Worm (Caenorhabditis elegans): Measurements from ENCODE around the gene mtm-3.

DNA sequence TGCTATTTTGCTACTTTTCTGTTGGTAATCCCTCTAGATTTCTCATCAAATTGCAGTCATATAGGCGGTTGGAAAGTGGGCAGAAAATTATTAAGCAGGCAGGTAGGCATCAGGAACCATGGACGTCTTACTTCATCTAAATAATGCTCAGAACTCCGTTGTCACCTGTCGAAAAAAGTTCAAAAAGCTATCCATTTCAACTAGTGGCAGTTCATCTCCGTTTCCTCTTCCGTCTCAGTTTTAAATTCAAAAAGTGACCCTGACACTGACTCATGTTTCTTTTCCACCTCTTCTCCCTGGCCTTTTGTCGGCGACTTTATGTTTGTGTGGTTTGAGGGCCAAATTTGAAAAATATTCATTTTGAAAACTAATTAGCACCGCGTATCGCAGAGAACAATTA lies 25.7 kb downstream of the mtm-3 start:
- TF ChIP-seq him-1 (tag; optimal IDR thresholded peaks at IDR 0.05) (no peak), dao-5 (tag; optimal IDR thresholded peaks at IDR 0.05) (no peak)
